Worm (Caenorhabditis elegans) whole organism, mixed stage, embryonic: Measurements from ENCODE around the gene ZK512.2.

Experiments used
- blmp-1 ChIP-seq: fragments of 150-350 bp; optimal IDR thresholded peaks from 2 replicates; lab custom pipeline; 2014; ENCODE audit warnings: missing biosample characterization, missing genetic modification characterization
- ceh-43 ChIP-seq: fragments of 200-800 bp; sonication (Bioruptor generic); optimal IDR thresholded peaks from 2 replicates; lab custom pipeline; 2018; ENCODE audit warnings: mild to moderate bottlenecking, missing genetic modification characterization, moderate library complexity, missing compliant biosample characterization
- ces-1 ChIP-seq: fragments of 150-350 bp; optimal IDR thresholded peaks from 2 replicates; lab custom pipeline; 2014; ENCODE audit warnings: missing biosample characterization, missing genetic modification reagents, missing genetic modification characterization
- cnd-1 ChIP-seq: fragments of 200-800 bp; sonication (Bioruptor generic); optimal IDR thresholded peaks from 2 replicates; lab custom pipeline; 2018; ENCODE audit warnings: mild to moderate bottlenecking, missing genetic modification characterization, missing compliant biosample characterization
- elt-1 ChIP-seq: sonication (generic microtip); optimal IDR thresholded peaks from 2 replicates; lab custom pipeline; 2017; ENCODE audit warnings: missing genetic modification characterization, mild to moderate bottlenecking, missing compliant biosample characterization, antibody characterized with exemption, moderate library complexity, borderline replicate concordance; ENCODE audit not compliant: insufficient read depth
- flh-1 ChIP-seq: fragments of 200-800 bp; sonication (Bioruptor generic); optimal IDR thresholded peaks from 2 replicates; lab custom pipeline; 2018; ENCODE audit warnings: mild to moderate bottlenecking, missing genetic modification characterization, moderate library complexity, missing compliant biosample characterization
- lin-13 ChIP-seq: fragments of 150-350 bp; optimal IDR thresholded peaks from 2 replicates; lab custom pipeline; 2014; ENCODE audit warnings: missing biosample characterization, missing genetic modification characterization
- lsy-2 ChIP-seq: fragments of 150-350 bp; optimal IDR thresholded peaks from 2 replicates; lab custom pipeline; 2014; ENCODE audit warnings: missing biosample characterization, missing genetic modification characterization
- mab-5 ChIP-seq: fragments of 150-350 bp; optimal IDR thresholded peaks from 2 replicates; lab custom pipeline; 2014; ENCODE audit warnings: missing biosample characterization, missing genetic modification characterization
- mep-1 ChIP-seq: fragments of 150-350 bp; optimal IDR thresholded peaks from 2 replicates; lab custom pipeline; 2017; ENCODE audit warnings: missing biosample characterization, missing genetic modification reagents, missing genetic modification characterization, inconsistent platforms
- nhr-12 ChIP-seq: fragments of 150-350 bp; optimal IDR thresholded peaks from 2 replicates; lab custom pipeline; 2014; ENCODE audit warnings: missing biosample characterization, missing genetic modification characterization
- nhr-28 ChIP-seq: fragments of 150-350 bp; optimal IDR thresholded peaks from 2 replicates; lab custom pipeline; 2014; ENCODE audit warnings: missing biosample characterization, missing genetic modification characterization
- nhr-76 ChIP-seq: sonication (generic microtip); optimal IDR thresholded peaks from 2 replicates; lab custom pipeline; 2017; ENCODE audit warnings: missing biosample characterization, missing genetic modification characterization

- TF ChIP-seq cnd-1 (tag; lab: Kevin White, UChicago) = no peak
- no peak for TF ChIP-seq nhr-28
- TF ChIP-seq flh-1 (GFP tag; lab: Kevin White, UChicago) = no peak
- TF ChIP-seq ceh-43 = no peak
- no peak for TF ChIP-seq ces-1 (GFP tag; lab: Kevin White, UChicago)
- TF ChIP-seq blmp-1 (tag; lab: Kevin White, UChicago) = no peak
- TF ChIP-seq elt-1 (tag; lab: Kevin White, UChicago) = no peak
- no peak for TF ChIP-seq lsy-2 (tag; lab: Kevin White, UChicago)
- no peak for TF ChIP-seq nhr-12
- peak; percentile 48 for TF ChIP-seq lin-13 (tag; lab: Kevin White, UChicago)
- TF ChIP-seq nhr-76 (tag; lab: Kevin White, UChicago) = no peak
- no peak for TF ChIP-seq mab-5 (tag; lab: Kevin White, UChicago)
- no peak for TF ChIP-seq mep-1 (tag; lab: Kevin White, UChicago)
These were observed 32.1 kb downstream of the ZK512.2 start for ce11 chrIII:9112479-9112878.
